Worm (Caenorhabditis elegans): Measurements from ENCODE around the gene C27A7.8.

C27A7.8 gene

DNA sequence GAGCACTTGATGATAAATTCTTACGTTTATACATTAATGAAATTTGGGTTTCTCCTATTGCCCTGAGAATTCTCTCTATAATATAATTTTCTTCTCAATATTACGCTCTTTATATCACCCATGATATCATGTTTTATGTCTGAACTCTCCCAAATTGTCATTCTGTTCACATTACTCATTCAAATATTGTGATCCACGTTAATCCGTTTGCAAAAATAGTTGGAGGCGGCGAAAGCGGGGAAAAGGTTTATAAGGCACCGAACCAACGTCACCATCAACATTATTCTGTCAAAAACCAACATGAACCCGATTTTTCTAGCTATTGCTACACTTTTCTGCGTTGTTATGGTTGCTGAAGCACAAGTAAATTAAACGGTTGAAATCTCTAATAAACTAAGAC is at the start of gene C27A7.8:
TSS of gene C27A7.8 (plus strand) at position 301 of the 400 bp plus-strand sequence.
- no peak for TF ChIP-seq elt-1 (tag; optimal IDR thresholded peaks at IDR 0.05; ENCODE audit: borderline replicate concordance, insufficient read depth)
- no peak for TF ChIP-seq cnd-1 (tag; optimal IDR thresholded peaks at IDR 0.05)
- TF ChIP-seq hlh-1 (tag; optimal IDR thresholded peaks at IDR 0.05): no peak
- no peak for TF ChIP-seq nhr-28 (tag; optimal IDR thresholded peaks at IDR 0.05)
- TF ChIP-seq mep-1 (tag; optimal IDR thresholded peaks at IDR 0.05): no peak
- no peak for TF ChIP-seq M03D4.4 (tag; optimal IDR thresholded peaks at IDR 0.05)

DNA sequence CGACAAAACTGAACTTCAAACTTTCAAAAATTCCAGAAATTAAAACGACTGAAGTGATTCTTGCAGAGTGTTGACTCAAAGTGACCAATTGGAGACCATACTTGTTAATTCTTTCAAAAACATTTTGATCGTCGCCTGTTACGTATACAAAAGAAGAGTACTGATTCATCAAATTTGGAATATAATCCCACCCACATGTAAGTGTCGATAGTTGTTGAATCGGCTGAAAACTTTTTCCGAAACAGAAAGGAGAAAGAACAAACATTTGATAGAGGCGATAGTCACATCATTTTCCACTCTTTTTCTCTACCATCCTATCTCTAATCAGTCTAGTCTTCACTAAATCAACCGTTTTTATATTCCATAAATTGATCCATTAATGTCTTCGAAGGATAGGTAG is 49.0 kb upstream of the C27A7.8 start, which contains the start of gene nhr-153:
TSS of gene nhr-153 (plus strand) at position 301 of the 400 bp plus-strand sequence.
- TF ChIP-seq mep-1 (tag; optimal IDR thresholded peaks at IDR 0.05): no peak
- TF ChIP-seq lin-13 (tag; optimal IDR thresholded peaks at IDR 0.05): no peak
- TF ChIP-seq ces-1 (GFP tag; optimal IDR thresholded peaks at IDR 0.05): no peak

DNA sequence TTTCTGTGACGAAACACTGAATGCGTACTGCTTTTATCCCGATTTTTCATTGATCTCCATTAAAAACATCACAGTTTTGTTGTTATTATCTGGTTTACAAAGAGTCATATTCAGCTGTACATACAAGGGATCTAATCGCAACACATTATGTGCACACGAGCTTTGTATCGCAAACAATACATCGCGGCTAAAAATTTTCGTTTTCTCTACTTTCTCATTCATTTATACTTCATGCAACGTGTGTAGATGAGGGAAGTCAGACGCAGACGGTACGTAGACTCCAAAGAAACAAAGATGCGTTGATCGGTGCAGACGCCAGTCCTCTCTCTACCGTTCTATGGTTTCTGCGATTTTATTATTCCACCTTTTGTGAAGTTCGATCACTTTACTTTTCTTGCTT is 46.1 kb upstream of the C27A7.8 start, which contains the start of gene nhr-136:
TSS of gene nhr-136 (plus strand) at position 301 of the 400 bp plus-strand sequence.
- TF ChIP-seq ham-2 (GFP tag; optimal IDR thresholded peaks at IDR 0.05) (peak; percentile 9), nhr-76 (tag; optimal IDR thresholded peaks at IDR 0.05) (no peak), M03D4.4 (tag; optimal IDR thresholded peaks at IDR 0.05) (no peak)

DNA sequence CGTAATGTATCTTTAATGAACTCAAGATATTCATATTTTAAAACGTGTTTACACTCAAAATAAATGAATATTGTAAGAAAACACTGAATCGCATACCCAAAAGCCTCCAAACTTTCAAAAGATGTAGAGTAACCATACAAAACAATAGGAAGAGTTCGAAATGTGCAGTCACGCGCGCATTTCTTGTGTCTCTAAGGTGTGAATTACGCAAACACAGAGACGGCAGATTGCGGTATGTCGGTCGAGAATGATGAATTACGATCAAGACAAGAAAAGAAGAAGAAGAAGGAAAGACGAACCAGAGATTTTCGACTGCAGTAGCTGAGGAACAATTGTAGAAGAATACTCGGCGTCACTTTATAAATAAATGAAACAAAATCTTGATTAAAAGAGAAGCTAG is 41.5 kb upstream of the C27A7.8 start, which contains the start of gene lhpp-1:
TSS of gene lhpp-1 (minus strand) at position 354 of the 400 bp plus-strand sequence.
- TF ChIP-seq cnd-1 (tag; optimal IDR thresholded peaks at IDR 0.05) (no peak), lsy-2 (tag; optimal IDR thresholded peaks at IDR 0.05) (no peak), zip-8 (tag; optimal IDR thresholded peaks at IDR 0.05) (peak; percentile 47), sem-2 (GFP tag; optimal IDR thresholded peaks at IDR 0.05) (no peak), ham-2 (GFP tag; optimal IDR thresholded peaks at IDR 0.05) (no peak)

DNA sequence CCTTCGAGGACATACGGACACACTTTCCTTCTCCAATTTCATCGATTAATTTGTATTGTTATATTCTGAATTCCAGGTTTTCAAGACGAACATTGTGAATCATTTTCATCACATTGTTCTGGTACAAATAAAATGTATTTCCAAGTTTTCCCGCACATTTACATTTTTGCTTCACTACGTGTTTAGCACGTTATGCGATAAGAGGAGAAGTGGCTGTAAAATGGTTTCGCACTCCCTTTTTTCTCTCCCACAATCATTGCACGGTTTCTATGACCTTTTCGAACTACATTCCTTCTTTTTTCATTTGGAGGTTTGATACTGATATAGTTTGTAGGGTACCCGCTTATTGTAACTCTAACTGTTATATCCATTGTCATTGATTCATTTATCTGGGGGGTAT is 39.2 kb upstream of the C27A7.8 start:
- TF ChIP-seq lsy-2 (tag; optimal IDR thresholded peaks at IDR 0.05) (no peak), pha-4 (tag; optimal IDR thresholded peaks at IDR 0.05) (no peak), lin-32 (GFP tag; optimal IDR thresholded peaks at IDR 0.05) (no peak), ztf-11 (tag; optimal IDR thresholded peaks at IDR 0.05) (no peak), mls-2 (tag; optimal IDR thresholded peaks at IDR 0.05) (no peak)

DNA sequence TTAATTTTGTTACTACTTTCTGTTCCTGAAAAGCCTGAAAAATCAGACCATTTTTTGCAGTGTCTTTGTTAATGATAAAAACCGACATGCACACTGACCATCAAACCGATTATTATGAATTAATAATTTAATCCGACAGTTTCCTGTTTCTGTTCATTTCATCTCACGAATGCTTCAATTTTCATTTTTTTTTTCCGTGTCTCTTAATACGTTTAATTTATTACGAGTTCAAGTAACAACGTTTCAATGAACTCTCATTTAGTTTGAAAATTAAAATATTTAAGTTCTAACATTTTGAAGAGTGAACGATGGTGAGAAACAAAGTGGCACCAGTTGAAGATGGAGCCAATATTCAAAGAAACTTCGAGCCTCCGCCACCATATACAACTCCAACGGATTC is 38.3 kb upstream of the C27A7.8 start, which contains the start of gene spin-1:
TSS of gene spin-1 (plus strand) at position 301 of the 400 bp plus-strand sequence.
- TF ChIP-seq nhr-12 (tag; optimal IDR thresholded peaks at IDR 0.05) (no peak), mls-2 (tag; optimal IDR thresholded peaks at IDR 0.05) (no peak), lsy-2 (tag; optimal IDR thresholded peaks at IDR 0.05) (no peak), blmp-1 (tag; optimal IDR thresholded peaks at IDR 0.05) (no peak)

DNA sequence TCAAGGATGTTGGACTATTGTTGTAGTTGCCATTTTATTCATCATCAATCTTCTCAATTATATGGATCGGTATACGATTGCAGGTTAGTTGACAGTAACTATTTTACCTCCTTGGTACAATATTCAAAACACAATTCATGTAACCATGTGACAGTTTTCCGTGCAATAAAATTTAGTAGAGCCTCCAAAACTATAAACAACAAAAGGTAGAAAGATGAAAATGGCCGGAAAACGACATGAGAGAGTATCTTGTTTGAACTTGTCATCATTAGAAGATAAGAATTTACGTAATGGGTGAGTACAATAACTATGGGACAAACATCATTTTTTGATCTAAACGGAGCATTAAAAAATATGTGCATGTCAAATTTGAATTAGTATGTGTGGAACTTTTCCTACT is 37.8 kb upstream of the C27A7.8 start:
- TF ChIP-seq ceh-83 (GFP tag; optimal IDR thresholded peaks at IDR 0.05) (no peak), cnd-1 (tag; optimal IDR thresholded peaks at IDR 0.05) (no peak)

DNA sequence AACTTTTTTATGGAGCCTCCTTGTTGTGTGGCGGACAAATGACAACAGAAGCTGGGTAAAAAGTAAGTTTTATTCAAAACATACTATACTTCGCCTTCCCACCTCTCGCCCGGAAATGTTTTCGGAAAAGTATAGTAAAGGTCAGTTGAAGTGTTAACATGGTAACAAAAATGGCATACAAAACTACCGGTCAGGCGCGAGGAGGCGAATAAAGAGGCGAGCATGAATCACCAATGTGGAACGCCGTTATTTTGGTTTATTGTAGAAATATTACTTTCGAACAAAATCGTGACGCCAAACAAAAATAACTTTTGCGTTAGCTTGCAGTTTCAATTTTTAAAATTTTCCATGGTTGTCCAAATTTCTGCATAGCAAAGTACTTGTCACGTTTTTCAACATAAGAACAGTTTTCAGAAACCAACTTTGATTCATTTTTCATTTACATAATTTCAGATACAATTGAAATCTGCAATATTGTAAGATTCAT is 35.3 kb upstream of the C27A7.8 start, which contains the start of gene C13C4.8:
TSS of gene C13C4.8 (plus strand) at position 437 of the 487 bp plus-strand sequence.
- TF ChIP-seq nhr-12 (tag; optimal IDR thresholded peaks at IDR 0.05) (no peak), mab-5 (tag; optimal IDR thresholded peaks at IDR 0.05) (no peak), unc-39 (tag; optimal IDR thresholded peaks at IDR 0.05) (no peak), elt-3 (tag; optimal IDR thresholded peaks at IDR 0.05) (no peak), cnd-1 (tag; optimal IDR thresholded peaks at IDR 0.05) (no peak), nhr-2 (tag; optimal IDR thresholded peaks at IDR 0.05) (no peak), sem-2 (GFP tag; optimal IDR thresholded peaks at IDR 0.05) (no peak), ceh-83 (GFP tag; optimal IDR thresholded peaks at IDR 0.05) (no peak), flh-1 (GFP tag; optimal IDR thresholded peaks at IDR 0.05) (no peak), unc-120 (tag; optimal IDR thresholded peaks at IDR 0.05; ENCODE audit: poor library complexity, severe bottlenecking) (no peak), lin-13 (tag; optimal IDR thresholded peaks at IDR 0.05) (no peak), lsy-2 (tag; optimal IDR thresholded peaks at IDR 0.05) (no peak), hlh-1 (tag; optimal IDR thresholded peaks at IDR 0.05) (no peak), nhr-76 (tag; optimal IDR thresholded peaks at IDR 0.05) (no peak), M03D4.4 (tag; optimal IDR thresholded peaks at IDR 0.05) (no peak), ceh-43 (GFP tag; optimal IDR thresholded peaks at IDR 0.05) (no peak), drap-1 (GFP tag; optimal IDR thresholded peaks at IDR 0.05) (no peak)

All from whole organism, mixed stage, embryonic.